Worm (Caenorhabditis elegans): ENCODE data around the gene nlr-1.

- TF ChIP-seq lsy-12 (tag; optimal IDR thresholded peaks at IDR 0.05) (no peak), pha-4 (tag; optimal IDR thresholded peaks at IDR 0.05) (peak; percentile 26), ceh-82 (tag; optimal IDR thresholded peaks at IDR 0.05) (no peak), R02D3.7 (tag; optimal IDR thresholded peaks at IDR 0.05) (no peak), elt-2 (tag; optimal IDR thresholded peaks at IDR 0.05) (no peak)
Measured at ce11 chrIV:12202949-12203348, 24.8 kb upstream of the nlr-1 start, which contains the start of gene F35G2.1.

All from whole organism, L3 larva.